Fruit fly (Drosophila melanogaster): ENCODE data around the gene CG7634.

CG7634 gene

DNA sequence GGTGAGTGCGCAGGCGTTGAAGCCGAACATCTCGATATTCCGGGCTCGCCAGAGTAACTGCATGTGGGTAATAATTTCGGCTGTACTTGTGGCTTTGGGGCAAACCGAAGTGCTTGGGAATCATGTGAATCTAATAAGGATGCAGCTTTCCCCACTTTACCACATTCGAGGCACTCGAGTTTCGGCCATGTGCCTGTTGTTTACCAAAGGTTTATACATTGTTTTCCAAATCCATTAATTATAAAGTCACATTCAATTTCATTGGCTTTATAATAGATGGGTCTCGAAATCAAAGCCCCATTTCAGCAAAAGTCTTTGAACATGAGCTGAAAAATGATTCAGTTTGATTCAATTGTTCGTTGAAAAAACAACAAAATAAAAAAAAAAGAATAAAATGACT lies at the start of gene CG7634:
CG7634 (plus strand) TSS at position 301 of the 400 bp plus-strand sequence.
- TF ChIP-seq CG17806 (tag; optimal IDR thresholded peaks at IDR 0.05) (no peak), CG10348 (GFP tag; IDR thresholded peaks at IDR 0.05) (no peak), EcR (GFP tag; optimal IDR thresholded peaks at IDR 0.05) (no peak), CG4496 (GFP tag; IDR thresholded peaks at IDR 0.05) (no peak)

DNA sequence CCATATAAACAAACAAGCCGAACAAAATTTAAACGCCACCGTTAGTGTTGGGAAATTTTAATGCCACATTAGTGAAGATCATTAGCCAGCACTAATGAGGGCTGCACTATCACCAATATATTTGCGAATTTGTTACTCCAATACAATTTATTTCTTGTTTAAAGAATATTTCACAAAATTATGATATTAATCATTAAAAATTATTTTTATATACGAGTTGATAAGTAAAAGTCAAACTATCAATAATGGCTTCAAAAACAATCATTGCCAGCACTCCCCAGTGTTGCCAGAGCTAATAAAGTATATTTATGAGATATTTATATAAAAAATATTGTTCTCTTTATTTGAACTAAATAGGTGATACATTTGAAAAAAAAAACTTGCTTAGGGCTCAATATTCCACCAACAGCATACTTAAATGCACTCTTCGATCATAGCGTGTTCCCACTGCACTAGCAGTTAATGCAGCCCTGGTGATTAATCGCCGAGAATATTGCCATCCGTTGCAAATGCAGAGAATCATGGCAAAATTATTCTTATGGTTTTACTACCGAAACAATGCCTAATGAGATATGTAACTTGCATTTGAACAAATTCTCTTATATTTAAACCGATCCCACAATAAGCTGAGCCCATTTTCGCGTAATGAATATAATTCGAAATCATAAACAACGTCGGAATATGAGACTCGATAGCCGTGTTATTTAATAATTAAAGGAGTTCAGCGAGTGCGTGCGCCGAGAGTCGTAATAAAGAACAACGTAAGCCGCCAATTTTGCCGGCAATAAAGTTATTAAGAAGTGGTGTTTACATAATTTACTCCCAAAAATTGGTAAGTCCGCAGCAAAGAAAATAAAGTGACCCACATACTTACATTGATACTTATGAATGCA lies 49.2 kb upstream of the CG7634 start, which contains the start of the genes SAK and Cdk12:
SAK (minus strand) TSS at position 65 of the 893 bp plus-strand sequence.
Cdk12 (plus strand) TSS at position 484 of the 893 bp plus-strand sequence.
- TF ChIP-seq D1 (tag; optimal IDR thresholded peaks at IDR 0.05) (no peak), CG12605 (GFP tag; IDR thresholded peaks at IDR 0.05) (0 out of 2 replicates have a peak, but pooled peaks have one; percentile 42), CG32121 (GFP tag; IDR thresholded peaks at IDR 0.05) (peak; percentile 77), CG10348 (GFP tag; IDR thresholded peaks at IDR 0.05) (peak; percentile 55; the same call in 1 of the 2 replicates), EcR (GFP tag; optimal IDR thresholded peaks at IDR 0.05) (no peak), CG34367 (tag; optimal IDR thresholded peaks at IDR 0.05) (peak; percentile 70), CG8301 (tag; optimal IDR thresholded peaks at IDR 0.05) (peak; percentile 56), CG13204 (GFP tag; optimal IDR thresholded peaks at IDR 0.05) (no peak), gl (tag; optimal IDR thresholded peaks at IDR 0.05) (no peak), Pif1A (GFP tag; optimal IDR thresholded peaks at IDR 0.05) (peak; percentile 67), fd96Ca (GFP tag; IDR thresholded peaks at IDR 0.05) (peak; percentile 69; the same call in 2 of the 3 replicates), CG17806 (tag; optimal IDR thresholded peaks at IDR 0.05) (peak; percentile 72), Ets98B (GFP tag; IDR thresholded peaks at IDR 0.05) (peak; percentile 72), CG4496 (GFP tag; IDR thresholded peaks at IDR 0.05) (peak; percentile 84), Pif1B (GFP tag; optimal IDR thresholded peaks at IDR 0.05) (peak; percentile 80), CG15710 (tag; optimal IDR thresholded peaks at IDR 0.05) (peak; percentile 79), CG14655 (GFP tag; optimal IDR thresholded peaks at IDR 0.05) (peak; percentile 87), CG9948 (tag; optimal IDR thresholded peaks at IDR 0.05) (peak; percentile 74), CG8159 (tag; optimal IDR thresholded peaks at IDR 0.05) (peak; percentile 84), rn (GFP tag; IDR thresholded peaks at IDR 0.05) (no peak; the same call in 1 of the 2 replicates), Snoo (tag; optimal IDR thresholded peaks at IDR 0.05) (peak; percentile 77)

DNA sequence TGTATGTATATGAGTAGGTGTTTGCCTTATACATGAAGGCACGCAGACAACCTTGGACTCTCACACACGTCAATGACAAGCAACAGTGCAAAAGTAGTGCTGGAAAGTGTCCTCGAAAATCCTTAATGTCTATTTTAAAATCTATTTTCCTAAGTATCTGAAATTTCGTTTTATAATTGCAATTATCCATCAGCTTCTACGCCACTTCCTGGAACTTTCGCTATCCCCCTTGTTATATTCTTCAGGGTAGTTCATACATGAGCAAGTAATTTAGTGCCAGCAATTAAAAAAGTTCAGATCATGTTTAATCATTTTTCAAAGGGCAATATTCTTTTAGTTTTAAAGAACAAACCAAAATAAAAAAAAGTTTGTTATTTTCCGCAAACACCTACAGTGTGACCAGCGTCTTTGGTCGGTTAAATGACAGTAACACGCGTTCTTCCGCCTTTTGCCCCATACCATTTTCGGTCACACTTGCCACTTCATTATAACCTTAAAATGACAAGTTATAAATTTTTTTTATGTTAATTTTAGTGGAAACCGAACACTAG lies 48.4 kb upstream of the CG7634 start:
- TF ChIP-seq EcR (GFP tag; optimal IDR thresholded peaks at IDR 0.05) = peak; percentile 77
- peak; percentile 8 for TF ChIP-seq CG9948 (tag; optimal IDR thresholded peaks at IDR 0.05)
- peak; percentile 33; the same call in 1 of the 2 replicates for TF ChIP-seq Ets98B (GFP tag; IDR thresholded peaks at IDR 0.05)
- TF ChIP-seq fd96Ca (GFP tag; IDR thresholded peaks at IDR 0.05) = 0 out of 3 replicates have a peak, but pooled peaks have one; percentile 6
- no peak for TF ChIP-seq gl (tag; optimal IDR thresholded peaks at IDR 0.05)
- peak; percentile 28 for TF ChIP-seq CG14655 (GFP tag; optimal IDR thresholded peaks at IDR 0.05)
- peak; percentile 13 for TF ChIP-seq CG15710 (tag; optimal IDR thresholded peaks at IDR 0.05)
- TF ChIP-seq rn (GFP tag; IDR thresholded peaks at IDR 0.05) = no peak
- peak; percentile 16 for TF ChIP-seq Pif1B (GFP tag; optimal IDR thresholded peaks at IDR 0.05)
- no peak for TF ChIP-seq CG34367 (tag; optimal IDR thresholded peaks at IDR 0.05)
- TF ChIP-seq CG10348 (GFP tag; IDR thresholded peaks at IDR 0.05) = no peak
- TF ChIP-seq CG8159 (tag; optimal IDR thresholded peaks at IDR 0.05) = peak; percentile 28
- TF ChIP-seq CG17806 (tag; optimal IDR thresholded peaks at IDR 0.05) = peak; percentile 4
- TF ChIP-seq CG8301 (tag; optimal IDR thresholded peaks at IDR 0.05) = peak; percentile 22
- TF ChIP-seq CG32121 (GFP tag; IDR thresholded peaks at IDR 0.05) = 0 out of 2 replicates have a peak, but pooled peaks have one; percentile 39
- peak; percentile 36 for TF ChIP-seq Pif1A (GFP tag; optimal IDR thresholded peaks at IDR 0.05)
- TF ChIP-seq Snoo (tag; optimal IDR thresholded peaks at IDR 0.05) = peak; percentile 13
- TF ChIP-seq D1 (tag; optimal IDR thresholded peaks at IDR 0.05) = no peak
- TF ChIP-seq CG13204 (GFP tag; optimal IDR thresholded peaks at IDR 0.05) = no peak
- TF ChIP-seq CG12605 (GFP tag; IDR thresholded peaks at IDR 0.05) = 0 out of 2 replicates have a peak, but pooled peaks have one; percentile 39
- TF ChIP-seq CG4496 (GFP tag; IDR thresholded peaks at IDR 0.05) = no peak

DNA sequence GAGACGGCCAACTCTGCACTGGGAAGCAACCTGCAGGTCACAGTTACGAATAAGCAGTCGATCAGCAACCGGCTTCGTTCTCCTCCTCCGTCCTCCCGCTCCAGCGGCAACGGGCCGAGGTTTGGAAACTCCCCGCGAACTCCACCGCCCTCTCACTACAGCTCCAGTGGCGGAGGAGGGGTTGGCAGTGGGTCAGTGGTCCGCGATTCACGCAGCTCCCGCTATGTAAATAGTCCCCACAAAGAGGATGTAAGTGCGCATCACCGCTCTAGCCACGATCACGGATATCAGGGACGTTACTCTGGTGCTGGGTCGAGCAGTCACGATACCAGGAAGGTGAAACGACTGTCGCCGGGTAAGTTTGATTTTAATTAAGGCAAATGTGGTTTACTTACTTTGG lies 46.9 kb upstream of the CG7634 start:
- TF ChIP-seq CG15710 (tag; optimal IDR thresholded peaks at IDR 0.05) (no peak), Pif1B (GFP tag; optimal IDR thresholded peaks at IDR 0.05) (no peak), CG34367 (tag; optimal IDR thresholded peaks at IDR 0.05) (no peak), fd96Ca (GFP tag; IDR thresholded peaks at IDR 0.05) (no peak), Snoo (tag; optimal IDR thresholded peaks at IDR 0.05) (no peak), CG10348 (GFP tag; IDR thresholded peaks at IDR 0.05) (no peak), rn (GFP tag; IDR thresholded peaks at IDR 0.05) (no peak), CG8159 (tag; optimal IDR thresholded peaks at IDR 0.05) (no peak), CG12605 (GFP tag; IDR thresholded peaks at IDR 0.05) (no peak), CG13204 (GFP tag; optimal IDR thresholded peaks at IDR 0.05) (no peak), CG9948 (tag; optimal IDR thresholded peaks at IDR 0.05) (no peak), Pif1A (GFP tag; optimal IDR thresholded peaks at IDR 0.05) (no peak)

DNA sequence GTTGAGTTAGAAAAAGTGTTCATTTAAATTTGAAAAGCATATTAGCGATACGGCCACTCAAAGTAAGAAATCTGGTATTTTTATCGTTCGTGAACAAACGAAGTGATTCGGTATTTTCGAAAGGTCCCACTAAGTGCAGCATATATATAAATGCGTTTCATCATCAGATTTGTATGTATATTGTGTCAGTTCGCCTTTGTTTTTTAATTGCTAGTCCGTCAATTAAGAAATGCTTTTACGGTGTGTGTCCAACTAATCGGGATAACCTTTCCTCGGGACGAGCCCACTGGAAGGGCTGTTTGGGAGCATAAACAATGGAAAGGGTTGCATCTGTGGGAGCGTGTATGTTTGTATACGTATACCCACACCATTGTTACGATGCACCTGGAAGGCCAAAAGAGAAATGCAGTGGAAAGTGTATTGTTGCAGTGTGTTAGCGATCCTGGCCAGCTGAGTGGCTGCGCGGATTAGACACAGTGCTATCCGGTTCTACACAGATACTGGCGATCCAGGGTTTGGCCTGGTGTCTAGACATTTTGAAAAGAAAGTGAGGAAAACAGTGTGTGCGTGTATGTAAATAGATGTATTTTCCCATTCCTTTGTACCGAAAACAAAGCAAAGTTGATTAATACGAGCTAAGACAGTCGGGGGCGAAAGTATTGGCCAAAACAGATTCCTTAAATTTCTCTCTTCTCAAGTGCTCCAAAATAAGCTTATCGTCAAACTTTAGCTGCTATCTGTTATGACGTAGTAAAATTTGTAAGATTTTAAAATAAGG lies 42.0 kb upstream of the CG7634 start, which contains the start of gene CG7611:
CG7611 (plus strand) TSS at position 128 of the 778 bp plus-strand sequence.
- peak; percentile 15 for TF ChIP-seq EcR (GFP tag; optimal IDR thresholded peaks at IDR 0.05)
- TF ChIP-seq CG14655 (GFP tag; optimal IDR thresholded peaks at IDR 0.05) = no peak

Data from whole organism, pupa.